Fruit fly (Drosophila melanogaster): ENCODE results near the gene CG43673.

Gene CG43673

DNA sequence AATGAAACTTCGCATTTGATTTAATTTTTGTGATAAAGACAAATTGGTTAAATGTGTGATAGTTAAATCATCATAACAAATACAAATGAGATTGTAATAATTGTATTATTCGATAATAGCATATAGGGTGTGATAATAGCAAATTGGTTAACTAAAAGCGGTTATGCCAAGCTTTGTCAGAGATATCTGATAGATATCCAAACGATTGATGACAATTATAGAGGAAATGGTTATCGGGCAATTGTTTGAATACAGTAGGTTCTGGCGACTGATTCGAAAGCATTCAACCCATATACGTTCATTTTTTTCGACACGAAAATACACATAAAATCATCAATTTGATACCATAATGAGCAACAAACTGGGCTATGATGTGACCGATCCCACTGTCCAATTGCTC is 30.3 kb downstream of the CG43673 start, which contains the start of gene CG8509:
Gene CG8509 (plus strand): TSS at position 301 of the 400 bp plus-strand sequence.
- TF ChIP-seq CG14711 (tag; optimal IDR thresholded peaks at IDR 0.05) (no peak), cic (GFP tag; optimal IDR thresholded peaks at IDR 0.05) (no peak), toe (GFP tag; optimal IDR thresholded peaks at IDR 0.05) (no peak), Hr96 (GFP tag; optimal IDR thresholded peaks at IDR 0.05) (no peak), CG7045 (GFP tag; optimal IDR thresholded peaks at IDR 0.05) (no peak), Clk (GFP tag; optimal IDR thresholded peaks at IDR 0.05) (no peak), bab1 (GFP tag; optimal IDR thresholded peaks at IDR 0.05) (no peak), CG12768 (GFP tag; optimal IDR thresholded peaks at IDR 0.05) (no peak), CG33017 (tag; optimal IDR thresholded peaks at IDR 0.05) (no peak), CG11617 (GFP tag; optimal IDR thresholded peaks at IDR 0.05) (no peak), kay (GFP tag; ENCODE audit: borderline replicate concordance) (no peak), Crg-1 (GFP tag; optimal IDR thresholded peaks at IDR 0.05) (no peak), CG7101 (tag; optimal IDR thresholded peaks at IDR 0.05) (no peak), tj (GFP tag; optimal IDR thresholded peaks at IDR 0.05) (no peak), Mnt (GFP tag; optimal IDR thresholded peaks at IDR 0.05) (no peak), pad (GFP tag; optimal IDR thresholded peaks at IDR 0.05) (no peak)

DNA sequence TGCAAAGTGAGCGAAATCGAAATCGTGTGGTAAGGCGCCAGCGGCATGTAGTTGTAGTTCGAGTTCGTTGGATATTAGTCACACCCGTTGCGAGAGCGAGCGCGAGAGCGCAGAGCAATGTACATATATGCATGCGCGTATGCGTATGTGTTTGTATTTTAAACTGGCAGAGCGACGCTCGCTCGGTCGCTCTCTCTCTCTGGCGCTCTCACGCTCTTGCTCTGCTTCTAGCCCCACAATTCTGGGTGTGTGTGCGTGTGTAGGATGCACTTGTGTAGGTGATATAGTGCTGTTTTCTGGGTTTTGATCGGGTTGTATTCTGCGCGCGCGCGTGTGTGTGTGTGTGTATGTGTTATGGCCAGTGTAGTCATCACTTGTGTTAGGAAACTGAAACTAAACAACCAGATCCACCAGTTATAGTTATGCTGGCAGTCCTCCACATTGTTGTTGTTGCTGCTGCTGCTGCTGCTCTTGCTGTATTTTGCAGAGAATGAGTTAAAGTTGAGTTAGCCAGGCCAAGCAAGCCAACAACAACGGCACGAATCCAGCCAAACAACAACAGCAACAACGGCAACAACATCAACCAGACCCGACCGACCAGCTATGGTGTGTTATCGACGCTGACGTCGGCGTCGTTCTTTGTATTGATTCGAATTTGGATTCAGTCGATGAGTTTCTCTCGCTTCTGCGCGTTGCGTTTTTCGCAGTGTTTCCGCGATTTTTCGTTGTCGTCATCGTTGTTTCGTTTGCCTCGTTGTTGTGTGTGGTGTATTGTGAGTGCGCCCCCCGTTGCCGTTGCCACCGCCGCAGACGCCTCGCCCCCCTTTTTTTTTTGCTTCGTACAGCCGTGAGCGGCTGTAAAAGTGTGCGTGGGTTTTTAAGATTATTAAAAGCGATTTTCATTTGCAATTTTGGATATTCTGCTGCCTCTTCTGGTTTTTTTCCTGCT is 33.0 kb downstream of the CG43673 start:
- TF ChIP-seq kay (GFP tag; ENCODE audit: borderline replicate concordance) (peak; percentile 80), tj (GFP tag; optimal IDR thresholded peaks at IDR 0.05) (peak; percentile 82), CG1620 (GFP tag; optimal IDR thresholded peaks at IDR 0.05) (no peak), CG5204 (GFP tag; optimal IDR thresholded peaks at IDR 0.05) (no peak), cnc (optimal IDR thresholded peaks at IDR 0.05) (no peak), cic (GFP tag; optimal IDR thresholded peaks at IDR 0.05) (peak; percentile 61), Mnt (GFP tag; optimal IDR thresholded peaks at IDR 0.05) (peak; percentile 20), CG33017 (tag; optimal IDR thresholded peaks at IDR 0.05) (no peak), bab1 (GFP tag; optimal IDR thresholded peaks at IDR 0.05) (peak; percentile 78), CG14711 (tag; optimal IDR thresholded peaks at IDR 0.05) (peak; percentile 65), CG7045 (GFP tag; optimal IDR thresholded peaks at IDR 0.05) (no peak), ovo (GFP tag; optimal IDR thresholded peaks at IDR 0.05) (no peak), Crg-1 (GFP tag; optimal IDR thresholded peaks at IDR 0.05) (no peak), pad (GFP tag; optimal IDR thresholded peaks at IDR 0.05) (peak; percentile 1), Hr96 (GFP tag; optimal IDR thresholded peaks at IDR 0.05) (no peak), CG12768 (GFP tag; optimal IDR thresholded peaks at IDR 0.05) (peak; percentile 3), CG11617 (GFP tag; optimal IDR thresholded peaks at IDR 0.05) (peak; percentile 44), toe (GFP tag; optimal IDR thresholded peaks at IDR 0.05) (no peak), CG7101 (tag; optimal IDR thresholded peaks at IDR 0.05) (peak; percentile 27), Clk (GFP tag; optimal IDR thresholded peaks at IDR 0.05) (no peak)

DNA sequence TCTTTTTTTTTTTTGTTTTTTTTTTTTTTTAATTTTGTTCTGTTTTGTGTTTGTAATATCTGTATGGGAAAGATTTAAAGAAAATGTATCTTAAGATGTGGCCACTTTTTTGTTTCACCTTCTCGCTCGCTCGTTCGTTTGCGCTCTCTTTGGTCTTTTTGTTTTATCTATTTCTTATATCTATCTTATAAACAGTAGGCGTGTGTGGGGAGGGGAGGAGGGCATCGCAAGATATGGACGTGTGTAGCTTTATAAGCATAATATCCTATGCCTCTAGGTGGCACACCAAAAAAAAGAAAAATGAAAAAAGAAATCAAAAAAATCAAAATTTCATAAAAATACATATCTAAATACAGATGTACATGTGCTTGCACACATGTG is 33.7 kb downstream of the CG43673 start:
- TF ChIP-seq CG12768 (GFP tag; optimal IDR thresholded peaks at IDR 0.05) (no peak), CG7101 (tag; optimal IDR thresholded peaks at IDR 0.05) (no peak), Crg-1 (GFP tag; optimal IDR thresholded peaks at IDR 0.05) (no peak), CG33017 (tag; optimal IDR thresholded peaks at IDR 0.05) (no peak), toe (GFP tag; optimal IDR thresholded peaks at IDR 0.05) (no peak), kay (GFP tag; ENCODE audit: borderline replicate concordance) (peak; percentile 75), CG14711 (tag; optimal IDR thresholded peaks at IDR 0.05) (no peak)

DNA sequence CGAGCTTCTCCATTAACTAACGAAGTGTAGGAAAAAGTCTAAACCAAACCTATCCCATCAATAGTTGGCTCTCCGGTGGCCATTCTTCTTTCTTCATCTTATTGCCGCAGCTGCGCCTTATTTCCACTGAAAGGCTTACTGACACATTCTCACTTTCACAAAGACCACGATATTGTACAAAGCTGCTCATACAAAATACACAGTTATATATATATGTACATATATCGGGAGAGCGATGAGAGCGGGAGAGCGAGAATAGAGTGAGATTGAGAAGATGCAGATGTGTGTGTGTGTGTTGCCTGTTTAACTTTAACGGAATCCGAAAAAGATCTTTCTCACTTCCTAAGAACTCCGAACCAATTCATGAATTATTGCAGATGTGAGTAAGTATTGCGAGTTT is 34.3 kb downstream of the CG43673 start:
- TF ChIP-seq Crg-1 (GFP tag; optimal IDR thresholded peaks at IDR 0.05) (no peak), CG14711 (tag; optimal IDR thresholded peaks at IDR 0.05) (no peak), tj (GFP tag; optimal IDR thresholded peaks at IDR 0.05) (peak; percentile 22), cnc (optimal IDR thresholded peaks at IDR 0.05) (no peak), Clk (GFP tag; optimal IDR thresholded peaks at IDR 0.05) (no peak), CG11617 (GFP tag; optimal IDR thresholded peaks at IDR 0.05) (no peak), CG1620 (GFP tag; optimal IDR thresholded peaks at IDR 0.05) (no peak), Mnt (GFP tag; optimal IDR thresholded peaks at IDR 0.05) (no peak), CG12768 (GFP tag; optimal IDR thresholded peaks at IDR 0.05) (no peak), CG5204 (GFP tag; optimal IDR thresholded peaks at IDR 0.05) (no peak), CG33017 (tag; optimal IDR thresholded peaks at IDR 0.05) (no peak), kay (GFP tag; ENCODE audit: borderline replicate concordance) (peak; percentile 93), toe (GFP tag; optimal IDR thresholded peaks at IDR 0.05) (no peak), bab1 (GFP tag; optimal IDR thresholded peaks at IDR 0.05) (no peak), CG7045 (GFP tag; optimal IDR thresholded peaks at IDR 0.05) (no peak), cic (GFP tag; optimal IDR thresholded peaks at IDR 0.05) (no peak), pad (GFP tag; optimal IDR thresholded peaks at IDR 0.05) (no peak), CG7101 (tag; optimal IDR thresholded peaks at IDR 0.05) (no peak), ovo (GFP tag; optimal IDR thresholded peaks at IDR 0.05) (peak; percentile 18), Hr96 (GFP tag; optimal IDR thresholded peaks at IDR 0.05) (no peak)

DNA sequence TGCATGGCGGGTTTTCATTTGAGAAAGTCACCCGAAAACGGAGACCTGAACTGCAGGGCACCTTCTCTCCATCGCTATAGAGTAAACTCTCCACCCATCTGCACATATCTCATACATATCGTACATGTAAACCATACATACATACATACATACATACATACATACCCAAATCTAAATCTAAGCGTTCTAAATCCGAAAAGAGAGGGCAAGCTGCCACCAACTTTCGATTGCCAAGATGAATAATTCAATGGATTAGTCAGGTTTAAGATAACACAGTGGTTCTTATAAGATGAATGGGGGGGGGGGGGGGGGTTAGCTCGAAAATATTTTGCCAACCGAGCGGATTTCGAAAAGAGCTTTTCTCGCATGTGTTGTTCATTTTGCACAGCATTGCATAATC is 35.5 kb downstream of the CG43673 start:
- no peak for TF ChIP-seq pad (GFP tag; optimal IDR thresholded peaks at IDR 0.05)
- no peak for TF ChIP-seq cic (GFP tag; optimal IDR thresholded peaks at IDR 0.05)
- no peak for TF ChIP-seq CG1620 (GFP tag; optimal IDR thresholded peaks at IDR 0.05)
- TF ChIP-seq tj (GFP tag; optimal IDR thresholded peaks at IDR 0.05), result peak; percentile 86
- no peak for TF ChIP-seq bab1 (GFP tag; optimal IDR thresholded peaks at IDR 0.05)

DNA sequence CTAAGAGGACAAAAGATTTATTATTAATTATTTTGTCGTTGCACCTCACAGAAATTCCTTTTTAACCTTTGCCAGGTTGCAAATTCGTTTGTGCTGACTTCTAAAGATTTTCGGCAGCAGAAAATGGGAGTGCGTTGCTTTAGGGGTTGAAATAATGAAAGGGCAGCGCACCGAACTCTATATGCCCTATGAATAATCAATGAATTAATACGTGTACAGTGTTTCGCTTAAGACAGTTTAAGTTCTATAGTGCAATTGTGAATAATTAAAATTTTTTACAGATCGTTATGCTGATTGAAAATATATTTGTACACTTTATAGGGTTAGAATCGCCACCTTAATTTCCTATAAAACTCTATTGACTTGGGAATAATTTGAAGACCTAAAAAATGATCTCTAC is 37.2 kb downstream of the CG43673 start:
- TF ChIP-seq pad (GFP tag; optimal IDR thresholded peaks at IDR 0.05), result no peak
- TF ChIP-seq CG12768 (GFP tag; optimal IDR thresholded peaks at IDR 0.05), result no peak
- TF ChIP-seq CG1620 (GFP tag; optimal IDR thresholded peaks at IDR 0.05), result no peak
- no peak for TF ChIP-seq Mnt (GFP tag; optimal IDR thresholded peaks at IDR 0.05)
- TF ChIP-seq CG5204 (GFP tag; optimal IDR thresholded peaks at IDR 0.05), result no peak
- TF ChIP-seq cic (GFP tag; optimal IDR thresholded peaks at IDR 0.05), result no peak
- TF ChIP-seq CG7101 (tag; optimal IDR thresholded peaks at IDR 0.05), result no peak
- no peak for TF ChIP-seq Clk (GFP tag; optimal IDR thresholded peaks at IDR 0.05)
- no peak for TF ChIP-seq Hr96 (GFP tag; optimal IDR thresholded peaks at IDR 0.05)
- TF ChIP-seq CG33017 (tag; optimal IDR thresholded peaks at IDR 0.05), result no peak
- TF ChIP-seq CG14711 (tag; optimal IDR thresholded peaks at IDR 0.05), result no peak
- no peak for TF ChIP-seq CG7045 (GFP tag; optimal IDR thresholded peaks at IDR 0.05)
- TF ChIP-seq CG11617 (GFP tag; optimal IDR thresholded peaks at IDR 0.05), result no peak
- TF ChIP-seq ovo (GFP tag; optimal IDR thresholded peaks at IDR 0.05), result no peak
- TF ChIP-seq kay (GFP tag; ENCODE audit: borderline replicate concordance), result no peak

All from whole organism, adult.